Fruit fly (Drosophila melanogaster) S2 (cell line): Measurements from ENCODE around the gene dre4.

Experiments used
- CG8478 ChIP-seq: fragments of >200 bp; optimal IDR thresholded peaks from 2 replicates; lab custom pipeline; 2018
- CTCF ChIP-seq, 2 experiments: fragments of >200 bp; optimal IDR thresholded peaks; 2 replicates each; lab custom pipeline; 2018

Gene dre4

dm6 chr3L:1876215-1876625 is at the start of gene dre4:
Gene dre4, minus strand, starts transcription at chr3L:1876312.
- TF ChIP-seq CG8478 (lab: Kevin White, UChicago) (no peak), CTCF (optimal IDR thresholded peaks at IDR 0.05; lab: Kevin White, UChicago) (peak; percentile 24 to 62)

- TF ChIP-seq CTCF (optimal IDR thresholded peaks at IDR 0.05; lab: Kevin White, UChicago): no peak
- TF ChIP-seq CG8478 (lab: Kevin White, UChicago): no peak
These were observed 44.8 kb upstream of the dre4 start, which contains the start of gene Dbx for dm6 chr3L:1920943-1921342. Gene Dbx, plus strand, starts transcription at chr3L:1921307.

dm6 chr3L:1920051-1920450 is 43.9 kb upstream of the dre4 start:
- no peak for TF ChIP-seq CTCF (optimal IDR thresholded peaks at IDR 0.05; lab: Kevin White, UChicago)
- TF ChIP-seq CG8478 (lab: Kevin White, UChicago): no peak

- no peak for TF ChIP-seq CTCF (optimal IDR thresholded peaks at IDR 0.05; lab: Kevin White, UChicago)
- no peak for TF ChIP-seq CG8478 (lab: Kevin White, UChicago)
These were observed 40.5 kb upstream of the dre4 start for dm6 chr3L:1916617-1917016.

DNA sequence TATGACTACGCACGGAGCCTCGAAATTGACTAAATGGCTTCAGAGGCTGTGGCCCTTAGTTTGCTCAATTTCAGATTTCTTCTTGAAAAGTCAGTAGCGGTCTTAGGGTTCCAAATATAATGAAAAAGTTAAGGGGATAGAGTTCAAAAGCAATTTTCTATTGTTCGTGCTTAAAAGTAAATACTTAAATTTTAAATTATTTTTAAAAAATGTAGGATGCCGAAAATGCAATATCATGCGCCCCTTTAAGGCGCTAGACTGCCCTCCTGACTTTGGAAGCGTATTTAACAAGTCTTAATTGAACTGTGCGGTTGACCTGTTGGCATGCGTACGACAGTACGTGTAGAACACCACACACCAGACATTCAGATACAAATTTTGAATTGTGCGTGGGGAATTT is 38.6 kb upstream of the dre4 start:
- TF ChIP-seq CG8478 (lab: Kevin White, UChicago): no peak
- no peak for TF ChIP-seq CTCF (optimal IDR thresholded peaks at IDR 0.05; lab: Kevin White, UChicago)

- TF ChIP-seq CG8478 (lab: Kevin White, UChicago): no peak
- TF ChIP-seq CTCF (optimal IDR thresholded peaks at IDR 0.05; lab: Kevin White, UChicago): no peak
These were observed 34.0 kb upstream of the dre4 start, which contains the start of gene dsb for dm6 chr3L:1910107-1910506. Gene dsb, minus strand, starts transcription at chr3L:1910197.

DNA sequence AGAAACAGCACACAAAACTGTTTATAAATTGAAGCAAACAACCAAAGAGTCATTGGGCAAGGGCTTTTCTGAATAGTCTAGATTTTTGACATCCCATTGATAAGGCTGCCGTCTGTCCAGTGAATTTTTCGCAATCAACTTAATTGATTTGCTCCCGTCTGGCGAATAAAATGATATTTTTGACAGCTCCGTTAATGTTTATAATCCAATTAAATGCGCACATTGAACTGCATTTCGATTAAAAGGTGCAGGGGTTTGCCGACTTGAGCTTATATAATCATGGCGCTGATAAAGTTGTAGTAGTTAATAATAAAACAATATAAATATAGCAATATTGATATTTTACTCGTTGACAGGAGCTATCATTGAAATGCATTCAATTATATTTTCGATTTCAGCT is 32.9 kb upstream of the dre4 start:
- no peak for TF ChIP-seq CTCF (optimal IDR thresholded peaks at IDR 0.05; lab: Kevin White, UChicago)
- no peak for TF ChIP-seq CG8478 (lab: Kevin White, UChicago)

DNA sequence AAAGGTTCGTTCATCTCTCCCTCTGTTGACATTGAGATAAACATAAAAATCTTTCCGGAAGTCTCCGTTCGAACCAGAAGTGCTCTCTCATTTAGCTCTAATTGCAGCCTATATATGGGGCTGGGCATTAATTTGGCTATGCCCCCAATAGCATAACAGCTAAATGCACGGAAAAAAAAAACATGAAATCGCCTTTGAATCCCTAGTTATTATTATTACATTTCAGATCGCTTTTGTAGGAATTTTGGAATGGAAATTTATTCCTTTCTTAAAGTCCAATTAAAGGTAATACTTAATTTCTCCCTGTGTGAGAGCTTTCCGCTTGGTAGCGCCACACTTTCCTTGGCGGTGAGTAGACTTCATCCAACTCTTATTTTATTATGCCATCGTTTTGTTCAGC is 30.1 kb upstream of the dre4 start:
- TF ChIP-seq CG8478 (lab: Kevin White, UChicago): no peak
- no peak for TF ChIP-seq CTCF (optimal IDR thresholded peaks at IDR 0.05; lab: Kevin White, UChicago)

- TF ChIP-seq CG8478 (lab: Kevin White, UChicago): no peak
- TF ChIP-seq CTCF (optimal IDR thresholded peaks at IDR 0.05; lab: Kevin White, UChicago): no peak
These were observed 29.2 kb upstream of the dre4 start for dm6 chr3L:1905273-1905672.

- no peak for TF ChIP-seq CTCF (optimal IDR thresholded peaks at IDR 0.05; lab: Kevin White, UChicago)
- TF ChIP-seq CG8478 (lab: Kevin White, UChicago): no peak
These were observed 28.3 kb upstream of the dre4 start for dm6 chr3L:1904440-1904839.

dm6 chr3L:1900633-1901032 is 24.5 kb upstream of the dre4 start:
- TF ChIP-seq CTCF (optimal IDR thresholded peaks at IDR 0.05; lab: Kevin White, UChicago) (no peak), CG8478 (lab: Kevin White, UChicago) (no peak)

- TF ChIP-seq CG8478 (lab: Kevin White, UChicago) (no peak), CTCF (optimal IDR thresholded peaks at IDR 0.05; lab: Kevin White, UChicago) (no peak)
These were observed 23.5 kb upstream of the dre4 start for dm6 chr3L:1899616-1900015.

dm6 chr3L:1897709-1898108 is 21.6 kb upstream of the dre4 start:
- no peak for TF ChIP-seq CTCF (optimal IDR thresholded peaks at IDR 0.05; lab: Kevin White, UChicago)
- no peak for TF ChIP-seq CG8478 (lab: Kevin White, UChicago)

DNA sequence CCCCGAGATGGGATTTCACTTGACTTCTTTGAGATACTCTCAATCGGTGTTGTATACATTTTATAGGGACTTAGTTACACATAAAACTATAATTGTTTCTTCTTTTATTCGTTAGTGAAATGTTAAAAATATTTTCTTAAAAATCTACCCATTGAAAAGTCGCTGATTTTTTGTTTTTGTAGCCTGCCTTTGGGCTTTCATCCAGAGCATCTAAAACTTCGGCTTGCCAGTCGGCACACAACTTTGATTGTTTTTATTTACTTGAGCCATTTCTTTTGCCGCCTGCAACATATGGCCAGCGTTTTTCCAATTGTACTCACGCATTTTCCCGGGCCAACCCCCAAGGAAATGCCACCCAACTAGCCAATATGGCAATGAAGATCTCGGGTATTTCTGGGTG is 15.8 kb upstream of the dre4 start:
- TF ChIP-seq CTCF (optimal IDR thresholded peaks at IDR 0.05; lab: Kevin White, UChicago) (no peak), CG8478 (lab: Kevin White, UChicago) (no peak)

dm6 chr3L:1890941-1891340 is 14.8 kb upstream of the dre4 start:
- TF ChIP-seq CG8478 (lab: Kevin White, UChicago) (no peak), CTCF (optimal IDR thresholded peaks at IDR 0.05; lab: Kevin White, UChicago) (peak; percentile 59 to 73)

- TF ChIP-seq CG8478 (lab: Kevin White, UChicago) (no peak), CTCF (optimal IDR thresholded peaks at IDR 0.05; lab: Kevin White, UChicago) (no peak)
These were observed 11.9 kb upstream of the dre4 start for dm6 chr3L:1887929-1888529.
